Worm (Caenorhabditis elegans): ENCODE data around the gene C27D8.3.

- TF ChIP-seq ets-4 (tag; optimal IDR thresholded peaks at IDR 0.05) (no peak), pqm-1 (tag; optimal IDR thresholded peaks at IDR 0.05) (no peak), unc-55 (GFP tag; optimal IDR thresholded peaks at IDR 0.05) (no peak), fkh-10 (GFP tag; optimal IDR thresholded peaks at IDR 0.05) (no peak), pax-1 (tag; optimal IDR thresholded peaks at IDR 0.05) (no peak), pha-4 (tag; optimal IDR thresholded peaks at IDR 0.05) (no peak), C38D4.7 (GFP tag; optimal IDR thresholded peaks at IDR 0.05) (no peak), fax-1 (tag; optimal IDR thresholded peaks at IDR 0.05) (no peak), nhr-232 (tag; optimal IDR thresholded peaks at IDR 0.05) (no peak)
Observed at ce11 chrIV:12755641-12756040, 44.1 kb upstream of the C27D8.3 start.
